Worm (Caenorhabditis elegans) whole organism, midembryonic: Measurements from ENCODE around the gene try-3.
A peak's percentile ranks its signal among the peaks of the same experiment; 100 is the strongest.

Experiments
- T22C8.4 ChIP-seq: fragments of 200-800 bp; sonication (Bioruptor generic); IDR thresholded peaks from 2 replicates; pipeline ENCODE4 v1.3.6; 2022; ENCODE audit warnings: missing genetic modification characterization, missing compliant biosample characterization
- cog-1 ChIP-seq: sonication (generic microtip); optimal IDR thresholded peaks from 2 replicates; lab custom pipeline; 2016; ENCODE audit warnings: missing genetic modification characterization, missing compliant biosample characterization
- flt-1 ChIP-seq: fragments of 200-800 bp; sonication (Bioruptor generic); IDR thresholded peaks from 2 replicates; pipeline ENCODE4 v1.3.6; 2022; ENCODE audit warnings: missing genetic modification characterization, missing compliant biosample characterization
- klf-2 ChIP-seq: fragments of 200-800 bp; sonication (Bioruptor generic); conservative IDR thresholded peaks from 2 replicates; pipeline ENCODE4 v1.3.6; 2022; ENCODE audit warnings: missing genetic modification reagents, missing genetic modification characterization, missing compliant biosample characterization
- med-1 ChIP-seq: sonication (generic microtip); optimal IDR thresholded peaks from 2 replicates; lab custom pipeline; 2017; ENCODE audit warnings: missing genetic modification characterization, mild to moderate bottlenecking, missing compliant biosample characterization, antibody characterized with exemption, missing genetic modification reagents; ENCODE audit not compliant: insufficient read depth
- ref-1 ChIP-seq: fragments of 200-800 bp; sonication (Bioruptor generic); conservative IDR thresholded peaks from 2 replicates; pipeline ENCODE4 v1.3.6; 2022; ENCODE audit warnings: missing genetic modification reagents, missing genetic modification characterization, missing compliant biosample characterization
- tab-1 ChIP-seq: fragments of 200-800 bp; sonication (Bioruptor generic); IDR thresholded peaks from 2 replicates; pipeline ENCODE4 v1.3.6; 2022; ENCODE audit warnings: missing genetic modification characterization, missing compliant biosample characterization
- ztf-23 ChIP-seq: fragments of 200-800 bp; sonication (Bioruptor generic); IDR thresholded peaks from 2 replicates; pipeline ENCODE4 v1.3.6; 2022; ENCODE audit warnings: missing genetic modification reagents, missing genetic modification characterization, missing compliant biosample characterization
- ztf-29 ChIP-seq: fragments of 200-800 bp; sonication (Bioruptor generic); IDR thresholded peaks from 2 replicates; pipeline ENCODE4 v1.3.6; 2022; ENCODE audit warnings: missing genetic modification reagents, missing genetic modification characterization, missing compliant biosample characterization

The try-3 gene

DNA sequence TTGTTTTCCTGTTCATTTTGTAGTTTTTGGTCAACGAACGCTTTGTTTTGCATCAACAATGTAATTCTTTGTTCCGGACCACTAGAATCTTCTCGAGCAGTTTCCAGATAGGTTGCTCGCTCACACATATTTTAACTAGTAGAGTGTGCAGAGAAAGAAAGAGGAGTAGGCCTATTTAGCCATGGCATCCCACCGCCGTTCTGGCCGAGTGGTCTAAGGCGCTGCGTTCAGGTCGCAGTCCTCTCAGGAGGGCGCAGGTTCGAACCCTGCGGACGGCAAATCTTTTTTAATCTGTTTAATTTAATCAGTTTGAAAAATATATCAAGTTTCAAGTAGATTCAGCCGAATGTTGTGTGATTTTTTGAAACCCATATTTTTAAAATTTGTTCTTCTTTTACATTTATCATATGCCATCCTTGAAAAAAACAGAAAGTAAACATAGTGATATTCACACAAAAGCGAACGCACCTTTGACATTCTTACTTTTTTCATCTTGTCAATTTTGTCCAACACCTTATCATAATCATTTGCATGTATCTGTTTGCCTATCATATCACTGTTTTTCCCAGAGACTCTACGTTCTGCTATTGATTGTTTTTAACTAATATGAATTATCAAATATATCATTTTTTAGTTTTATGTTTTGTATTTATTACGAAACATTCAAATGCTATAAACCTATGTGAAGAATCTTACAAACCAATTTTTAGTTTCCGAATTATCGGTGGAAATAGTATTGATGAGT is at the start of gene try-3:
TSS of gene try-3 (plus strand) at position 532 of the 745 bp plus-strand sequence.
- 0 out of 2 replicates have a peak, but pooled peaks have one; percentile 59 for TF ChIP-seq klf-2 (GFP tag; lab: Robert Waterston, UW)
- peak; percentile 84 for TF ChIP-seq ztf-23 (GFP tag; lab: Robert Waterston, UW)
- peak; percentile 56 for TF ChIP-seq cog-1 (tag; lab: Kevin White, UChicago)
- TF ChIP-seq tab-1 (GFP tag; lab: Robert Waterston, UW), result peak; percentile 85
- TF ChIP-seq T22C8.4 (GFP tag; lab: Robert Waterston, UW), result peak; percentile 46; the same call in 1 of the 2 replicates
- 0 out of 2 replicates have a peak, but pooled peaks have one; percentile 46 for TF ChIP-seq ztf-29 (GFP tag; lab: Robert Waterston, UW)
- TF ChIP-seq med-1, result peak; percentile 43
- TF ChIP-seq ref-1 (GFP tag; lab: Robert Waterston, UW), result peak; percentile 71; the same call in 1 of the 2 replicates
- TF ChIP-seq flt-1 (GFP tag; lab: Robert Waterston, UW), result peak; percentile 92

DNA sequence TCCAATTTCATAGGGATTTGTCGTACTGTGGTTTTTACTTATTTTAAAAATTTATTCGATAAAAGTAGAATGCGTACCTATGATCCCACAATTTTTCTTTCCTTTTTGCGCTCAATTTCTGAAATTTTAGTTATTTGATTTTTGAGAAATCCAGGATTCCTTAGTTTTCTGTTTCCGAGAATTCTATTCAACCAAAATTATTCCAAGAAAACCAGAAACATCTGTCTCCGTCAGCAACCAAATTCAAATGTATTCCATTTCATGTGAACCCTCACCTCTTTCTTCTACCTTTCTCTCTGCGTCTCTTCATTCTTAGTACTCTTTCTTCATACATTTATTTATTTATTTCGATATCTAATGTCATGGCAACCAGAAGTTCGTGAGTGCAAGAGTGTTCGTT is 45.2 kb upstream of the try-3 start:
- TF ChIP-seq ref-1 (GFP tag; lab: Robert Waterston, UW) (no peak), cog-1 (tag; lab: Kevin White, UChicago) (no peak), ztf-29 (GFP tag; lab: Robert Waterston, UW) (no peak), med-1 (no peak), klf-2 (GFP tag; lab: Robert Waterston, UW) (no peak)

DNA sequence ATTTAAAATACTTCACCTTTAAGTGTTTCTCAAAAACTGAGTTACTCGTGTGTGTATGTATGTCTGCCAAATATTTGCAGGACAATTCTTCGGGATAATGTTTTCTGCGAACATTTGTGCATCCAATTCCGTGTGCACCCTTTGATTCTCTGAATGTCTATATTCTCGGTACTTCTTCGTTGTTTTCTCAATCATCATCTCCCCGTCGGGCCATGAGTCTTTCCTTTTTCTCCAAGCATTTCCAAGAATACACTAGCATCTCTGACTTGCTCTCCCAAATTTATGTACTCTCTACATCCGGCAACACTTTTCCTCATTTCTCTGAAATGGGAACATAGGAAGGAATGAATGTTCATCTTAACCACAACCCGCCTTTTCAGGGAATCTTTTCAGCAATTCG is 42.3 kb upstream of the try-3 start:
- TF ChIP-seq ztf-23 (GFP tag; lab: Robert Waterston, UW) (no peak), T22C8.4 (GFP tag; lab: Robert Waterston, UW) (no peak), tab-1 (GFP tag; lab: Robert Waterston, UW) (no peak), med-1 (no peak), ref-1 (GFP tag; lab: Robert Waterston, UW) (no peak), cog-1 (tag; lab: Kevin White, UChicago) (no peak), klf-2 (GFP tag; lab: Robert Waterston, UW) (no peak), ztf-29 (GFP tag; lab: Robert Waterston, UW) (no peak), flt-1 (GFP tag; lab: Robert Waterston, UW) (no peak)

DNA sequence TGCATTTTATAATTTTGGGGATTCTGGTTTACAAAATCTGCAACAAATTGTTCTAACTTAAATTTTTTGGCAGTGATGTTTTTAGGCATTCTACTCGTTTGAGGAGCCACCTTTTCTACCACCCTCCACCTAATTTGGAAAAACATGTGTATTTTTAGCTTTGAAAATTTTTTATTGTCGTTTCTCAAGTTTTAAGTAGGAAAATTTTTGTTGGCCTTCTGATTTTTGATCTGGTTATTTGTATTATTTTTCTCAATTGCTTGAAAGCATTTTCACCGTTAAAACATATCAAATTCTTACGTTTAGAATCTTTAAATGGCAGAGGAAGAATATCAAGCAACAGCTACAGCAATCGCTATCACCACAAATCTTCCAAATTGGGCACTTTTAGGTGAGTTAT is 39.1 kb upstream of the try-3 start, which contains the start of gene C01G5.7:
TSS of gene C01G5.7 (plus strand) at position 301 of the 400 bp plus-strand sequence.
- no peak for TF ChIP-seq T22C8.4 (GFP tag; lab: Robert Waterston, UW)
- no peak for TF ChIP-seq klf-2 (GFP tag; lab: Robert Waterston, UW)
- no peak for TF ChIP-seq cog-1 (tag; lab: Kevin White, UChicago)
- TF ChIP-seq ref-1 (GFP tag; lab: Robert Waterston, UW), result no peak
- TF ChIP-seq med-1, result no peak
- no peak for TF ChIP-seq ztf-23 (GFP tag; lab: Robert Waterston, UW)
- TF ChIP-seq flt-1 (GFP tag; lab: Robert Waterston, UW), result no peak
- TF ChIP-seq tab-1 (GFP tag; lab: Robert Waterston, UW), result no peak
- no peak for TF ChIP-seq ztf-29 (GFP tag; lab: Robert Waterston, UW)

DNA sequence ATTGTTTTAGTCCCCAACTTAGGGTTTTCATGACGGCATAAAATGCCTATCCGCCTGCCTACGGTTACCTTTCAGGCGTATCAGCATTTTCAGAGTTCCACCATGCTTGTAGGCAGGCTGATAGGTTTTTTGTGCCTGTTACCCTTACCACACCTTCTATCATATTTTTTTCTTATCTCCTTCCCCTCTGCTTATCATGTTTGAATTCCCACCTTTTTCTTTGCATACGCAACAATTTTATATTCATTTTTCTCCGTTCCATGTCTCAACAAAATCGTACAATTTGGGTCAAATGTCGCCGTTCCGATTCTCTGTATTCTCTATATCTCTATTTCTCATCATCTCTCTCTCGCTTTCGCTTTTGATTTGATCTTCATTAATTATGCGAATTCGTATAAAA is 37.4 kb upstream of the try-3 start, which contains the start of gene C01G5.9:
TSS of gene C01G5.9 (plus strand) at position 301 of the 400 bp plus-strand sequence.
- TF ChIP-seq cog-1 (tag; lab: Kevin White, UChicago) (no peak), ztf-29 (GFP tag; lab: Robert Waterston, UW) (no peak), ref-1 (GFP tag; lab: Robert Waterston, UW) (no peak), T22C8.4 (GFP tag; lab: Robert Waterston, UW) (no peak), ztf-23 (GFP tag; lab: Robert Waterston, UW) (no peak), flt-1 (GFP tag; lab: Robert Waterston, UW) (no peak), klf-2 (GFP tag; lab: Robert Waterston, UW) (no peak), med-1 (no peak), tab-1 (GFP tag; lab: Robert Waterston, UW) (no peak)

DNA sequence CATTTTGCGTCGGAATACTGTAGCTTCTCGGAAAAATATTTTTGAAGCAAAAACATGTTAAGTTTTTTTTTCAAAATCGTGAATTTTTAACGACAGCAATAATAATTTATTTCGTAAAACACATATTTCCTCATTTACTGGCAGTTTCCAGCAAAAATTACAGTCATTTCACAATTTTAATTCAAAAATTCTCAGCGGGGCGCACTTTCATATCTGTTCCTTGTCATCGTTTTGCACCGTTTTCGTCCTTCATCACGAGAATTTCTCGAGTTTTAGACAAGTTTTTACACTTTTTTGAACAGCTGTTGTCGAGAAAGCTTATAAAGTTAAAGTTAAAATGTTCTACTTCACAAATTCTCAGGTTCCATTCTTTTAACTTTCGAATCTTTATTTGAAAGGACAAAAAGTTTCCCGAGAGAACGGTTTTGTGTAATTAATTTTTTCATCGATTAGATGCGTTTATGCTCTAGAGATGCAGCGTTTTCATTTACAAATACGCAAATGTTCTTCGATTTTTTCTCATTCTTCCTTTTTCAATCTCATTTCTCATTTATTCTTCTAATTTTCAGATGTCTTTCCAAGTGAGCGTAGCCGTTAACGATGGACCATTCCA is 34.5 kb upstream of the try-3 start, which contains the start of gene ddi-1:
TSS of gene ddi-1 (plus strand) at position 563 of the 613 bp plus-strand sequence.
- TF ChIP-seq flt-1 (GFP tag; lab: Robert Waterston, UW) (no peak), med-1 (no peak), cog-1 (tag; lab: Kevin White, UChicago) (no peak), klf-2 (GFP tag; lab: Robert Waterston, UW) (no peak), ref-1 (GFP tag; lab: Robert Waterston, UW) (no peak), ztf-23 (GFP tag; lab: Robert Waterston, UW) (no peak), ztf-29 (GFP tag; lab: Robert Waterston, UW) (no peak), tab-1 (GFP tag; lab: Robert Waterston, UW) (no peak), T22C8.4 (GFP tag; lab: Robert Waterston, UW) (no peak)

DNA sequence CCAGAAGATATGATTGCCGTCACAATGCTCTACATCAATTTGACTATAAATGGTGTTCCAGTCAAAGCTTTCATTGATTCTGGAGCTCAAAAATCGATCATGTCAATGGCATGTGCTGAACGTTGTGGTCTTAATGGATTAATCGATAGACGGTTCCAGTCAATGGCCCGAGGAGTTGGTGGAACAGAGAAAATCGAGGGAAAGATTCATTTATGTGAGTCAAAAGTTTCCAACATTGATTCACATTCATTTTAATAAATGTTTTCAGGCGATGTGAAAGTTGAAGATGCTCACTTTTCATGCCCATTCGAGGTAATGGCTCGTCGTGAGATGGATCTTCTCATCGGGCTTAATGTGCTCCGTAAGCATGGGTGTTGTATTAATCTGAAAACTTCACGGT is 33.2 kb upstream of the try-3 start:
- TF ChIP-seq ztf-29 (GFP tag; lab: Robert Waterston, UW) (no peak), ref-1 (GFP tag; lab: Robert Waterston, UW) (no peak), flt-1 (GFP tag; lab: Robert Waterston, UW) (no peak), T22C8.4 (GFP tag; lab: Robert Waterston, UW) (no peak), tab-1 (GFP tag; lab: Robert Waterston, UW) (no peak), med-1 (no peak), klf-2 (GFP tag; lab: Robert Waterston, UW) (no peak), cog-1 (tag; lab: Kevin White, UChicago) (no peak), ztf-23 (GFP tag; lab: Robert Waterston, UW) (no peak)

DNA sequence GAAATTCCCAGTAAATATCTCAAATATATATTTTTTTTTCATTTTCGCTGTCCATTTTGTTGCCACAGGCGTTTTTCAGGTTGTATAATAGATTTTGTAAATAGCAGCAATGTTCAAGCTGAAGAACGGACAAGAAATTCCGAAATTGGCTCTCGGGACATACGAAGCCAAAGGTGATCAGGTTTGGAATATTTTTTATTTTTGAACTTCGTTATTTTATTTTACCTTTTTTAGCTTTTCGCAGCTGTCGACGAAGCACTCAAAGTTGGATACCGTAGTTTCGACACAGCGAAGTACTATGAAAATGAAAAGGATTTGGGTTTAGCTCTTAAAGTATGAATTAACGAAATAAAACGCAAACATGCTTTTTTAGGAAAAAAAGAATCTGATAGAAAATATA is 32.4 kb upstream of the try-3 start, which contains the start of gene C01G5.5:
TSS of gene C01G5.5 (plus strand) at position 80 of the 400 bp plus-strand sequence.
- TF ChIP-seq flt-1 (GFP tag; lab: Robert Waterston, UW), result no peak
- TF ChIP-seq tab-1 (GFP tag; lab: Robert Waterston, UW), result no peak
- no peak for TF ChIP-seq ztf-29 (GFP tag; lab: Robert Waterston, UW)
- TF ChIP-seq klf-2 (GFP tag; lab: Robert Waterston, UW), result no peak
- TF ChIP-seq med-1, result no peak
- TF ChIP-seq T22C8.4 (GFP tag; lab: Robert Waterston, UW), result no peak
- no peak for TF ChIP-seq cog-1 (tag; lab: Kevin White, UChicago)
- TF ChIP-seq ref-1 (GFP tag; lab: Robert Waterston, UW), result no peak
- TF ChIP-seq ztf-23 (GFP tag; lab: Robert Waterston, UW), result no peak
